Fruit fly (Drosophila melanogaster): ENCODE results near the gene jar.

The jar gene

dm6 chr3R:24233366-24234161 is 37.5 kb downstream of the jar start (continued):
- TF ChIP-seq CG15479 (GFP tag; optimal IDR thresholded peaks at IDR 0.05) = peak; percentile 89
- TF ChIP-seq Sry-δ (GFP tag; optimal IDR thresholded peaks at IDR 0.05) = peak; percentile 13
- peak; percentile 78 for TF ChIP-seq Med (GFP tag)
- TF ChIP-seq NC2α (GFP tag; optimal IDR thresholded peaks at IDR 0.05) = no peak
- TF ChIP-seq gsb (GFP tag; IDR thresholded peaks at IDR 0.05) = no peak
- no peak for TF ChIP-seq CG2129 (GFP tag; IDR thresholded peaks at IDR 0.05; ENCODE audit: partially characterized antibody)
- TF ChIP-seq al (GFP tag; IDR thresholded peaks at IDR 0.05) = no peak
- TF ChIP-seq sd (tag; optimal IDR thresholded peaks at IDR 0.05) = peak; percentile 64
- peak; percentile 18 for TF ChIP-seq CG6765 (GFP tag; optimal IDR thresholded peaks at IDR 0.05)
- no peak for TF ChIP-seq Blimp-1 (GFP tag; optimal IDR thresholded peaks at IDR 0.05)
- TF ChIP-seq psq (GFP tag; optimal IDR thresholded peaks at IDR 0.05) = peak; percentile 47
- TF ChIP-seq pho (GFP tag; optimal IDR thresholded peaks at IDR 0.05) = peak; percentile 20
- TF ChIP-seq YL-1 (GFP tag; optimal IDR thresholded peaks at IDR 0.05) = peak; percentile 74
- no peak for TF ChIP-seq crol (GFP tag; IDR thresholded peaks at IDR 0.05)
- TF ChIP-seq mirr (GFP tag; optimal IDR thresholded peaks at IDR 0.05) = peak; percentile 32
- no peak for TF ChIP-seq kah (GFP tag; optimal IDR thresholded peaks at IDR 0.05)
- no peak for TF ChIP-seq HHEX (GFP tag; optimal IDR thresholded peaks at IDR 0.05)
- TF ChIP-seq bowl (GFP tag; IDR thresholded peaks at IDR 0.05) = no peak
- TF ChIP-seq Fer3 (tag; optimal IDR thresholded peaks at IDR 0.05) = no peak
- TF ChIP-seq Rfx (GFP tag; IDR thresholded peaks at IDR 0.05) = no peak
- TF ChIP-seq CG14710 (tag; optimal IDR thresholded peaks at IDR 0.05) = peak; percentile 11
- no peak for TF ChIP-seq prd (optimal IDR thresholded peaks at IDR 0.05)
- 0 out of 3 replicates have a peak, but pooled peaks have one; percentile 12 for TF ChIP-seq prd (GFP tag; IDR thresholded peaks at IDR 0.05)
- TF ChIP-seq CG4707 (GFP tag; optimal IDR thresholded peaks at IDR 0.05) = no peak
- no peak for TF ChIP-seq crc (GFP tag; optimal IDR thresholded peaks at IDR 0.05)
- TF ChIP-seq CG9727 (GFP tag; optimal IDR thresholded peaks at IDR 0.05) = peak; percentile 33
- TF ChIP-seq grn (GFP tag; optimal IDR thresholded peaks at IDR 0.05) = no peak
- no peak for TF ChIP-seq hbn (GFP tag; IDR thresholded peaks at IDR 0.05; ENCODE audit: partially characterized antibody)
- peak; percentile 36 for TF ChIP-seq CG8478 (optimal IDR thresholded peaks at IDR 0.05)
- TF ChIP-seq CG13296 (GFP tag; optimal IDR thresholded peaks at IDR 0.05) = no peak
- TF ChIP-seq Sox102F (GFP tag; optimal IDR thresholded peaks at IDR 0.05) = no peak
- peak; percentile 14 for TF ChIP-seq CG34376 (GFP tag; optimal IDR thresholded peaks at IDR 0.05)
- no peak for TF ChIP-seq CG12236 (GFP tag; optimal IDR thresholded peaks at IDR 0.05)
- TF ChIP-seq zen2 (GFP tag; IDR thresholded peaks at IDR 0.05; ENCODE audit: partially characterized antibody) = no peak
- 0 out of 4 replicates have a peak, but pooled peaks have one; percentile 28 for TF ChIP-seq chinmo (GFP tag; IDR thresholded peaks at IDR 0.05; ENCODE audit: partially characterized antibody)
- TF ChIP-seq MTF-1 (GFP tag; optimal IDR thresholded peaks at IDR 0.05; ENCODE audit: borderline replicate concordance) = no peak
- no peak for TF ChIP-seq wek (GFP tag; optimal IDR thresholded peaks at IDR 0.05)
- peak; percentile 14 for TF ChIP-seq CG15514 (GFP tag; optimal IDR thresholded peaks at IDR 0.05)
- peak; percentile 76 for TF ChIP-seq CG5180 (GFP tag; optimal IDR thresholded peaks at IDR 0.05)
- peak; percentile 85 for TF ChIP-seq sens (GFP tag)
- no peak for TF ChIP-seq wor (GFP tag; IDR thresholded peaks at IDR 0.05)
- no peak for TF ChIP-seq trem (tag; optimal IDR thresholded peaks at IDR 0.05)
- TF ChIP-seq Oli (tag; optimal IDR thresholded peaks at IDR 0.05) = no peak
- TF ChIP-seq Fer1 (GFP tag; optimal IDR thresholded peaks at IDR 0.05) = peak; percentile 4
- TF ChIP-seq CG6254 (GFP tag; optimal IDR thresholded peaks at IDR 0.05) = no peak
- TF ChIP-seq mld (GFP tag; IDR thresholded peaks at IDR 0.05; ENCODE audit: partially characterized antibody) = no peak
- TF ChIP-seq h (optimal IDR thresholded peaks at IDR 0.05) = no peak
- no peak for TF ChIP-seq Hr39 (optimal IDR thresholded peaks at IDR 0.05)
- TF ChIP-seq dm (GFP tag; optimal IDR thresholded peaks at IDR 0.05) = peak; percentile 67
- peak; percentile 78 for TF ChIP-seq cg (GFP tag; optimal IDR thresholded peaks at IDR 0.05)

Measured in whole organism, embryonic.